Worm (Caenorhabditis elegans): Measurements from ENCODE around the gene C45G9.15.

ce11 chrIII:5092345-5092744 lies 40.5 kb upstream of the C45G9.15 start:
- TF ChIP-seq nhr-11 (tag; optimal IDR thresholded peaks at IDR 0.05) (no peak), dpl-1 (GFP tag; optimal IDR thresholded peaks at IDR 0.05) (no peak), ztf-7 (tag; optimal IDR thresholded peaks at IDR 0.05) (no peak), nhr-237 (tag; optimal IDR thresholded peaks at IDR 0.05) (no peak), ces-1 (GFP tag; optimal IDR thresholded peaks at IDR 0.05) (no peak), ama-1 (optimal IDR thresholded peaks at IDR 0.05) (no peak), lin-1 (GFP tag; IDR thresholded peaks at IDR 0.05) (no peak), ceh-82 (tag; optimal IDR thresholded peaks at IDR 0.05) (no peak), aha-1 (tag) (peak; percentile 92), mep-1 (tag; optimal IDR thresholded peaks at IDR 0.05) (no peak), Y105C5A.15 (GFP tag; IDR thresholded peaks at IDR 0.05) (no peak), snpc-4 (tag; optimal IDR thresholded peaks at IDR 0.05) (no peak), lin-39 (tag; optimal IDR thresholded peaks at IDR 0.05) (no peak), unc-39 (tag; optimal IDR thresholded peaks at IDR 0.05) (no peak)
